Fruit fly (Drosophila melanogaster) S2 (cell line): ENCODE results near the gene CG13737.

Source experiments
- CG8478 ChIP-seq: fragments of >200 bp; optimal IDR thresholded peaks from 2 replicates; lab custom pipeline; 2018
- CTCF ChIP-seq, 2 experiments: fragments of >200 bp; optimal IDR thresholded peaks; 2 replicates each; lab custom pipeline; 2018

Gene CG13737

DNA sequence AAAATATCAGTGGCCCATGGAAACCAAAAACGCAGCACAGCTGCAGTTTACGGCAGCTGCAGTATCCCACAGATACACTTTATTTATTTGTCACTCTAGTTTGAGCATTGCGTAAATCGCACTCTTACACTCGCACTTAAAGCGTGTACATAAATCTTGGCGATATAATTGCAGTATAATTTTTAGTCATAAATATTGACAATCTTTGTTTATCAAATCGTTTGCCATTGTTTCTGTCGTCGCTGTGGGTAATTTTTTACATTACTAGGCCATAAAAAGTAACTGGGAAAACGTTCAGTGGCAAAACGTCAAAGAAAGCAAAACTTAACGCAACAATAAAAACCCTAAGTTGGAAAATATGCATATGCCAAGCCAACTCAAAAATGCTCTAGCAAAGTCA is 890 bp upstream of the CG13737 start:
- no peak for TF ChIP-seq CTCF (optimal IDR thresholded peaks at IDR 0.05; lab: Kevin White, UChicago)

DNA sequence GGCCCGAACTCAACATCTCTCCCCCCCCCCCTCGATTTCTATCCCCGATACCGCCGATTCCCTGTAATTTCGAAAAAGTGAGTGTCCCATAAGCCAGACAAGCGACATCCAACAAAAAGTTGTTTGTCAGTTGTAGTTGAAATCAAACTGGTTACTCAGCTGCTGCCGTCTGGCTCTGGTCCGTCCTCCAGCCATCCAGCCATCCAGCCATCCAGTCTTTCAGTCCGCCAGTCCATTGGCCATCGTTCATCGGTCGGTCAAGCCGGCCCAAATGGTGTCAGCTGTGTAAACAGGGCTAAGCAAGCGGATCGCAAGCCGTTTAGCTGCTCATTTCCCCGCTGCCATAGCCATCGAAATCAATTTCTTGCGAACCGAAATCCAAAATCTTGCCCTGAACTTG is 2.8 kb downstream of the CG13737 start:
- no peak for TF ChIP-seq CG8478 (lab: Kevin White, UChicago)
- TF ChIP-seq CTCF (optimal IDR thresholded peaks at IDR 0.05; lab: Kevin White, UChicago) = no peak

DNA sequence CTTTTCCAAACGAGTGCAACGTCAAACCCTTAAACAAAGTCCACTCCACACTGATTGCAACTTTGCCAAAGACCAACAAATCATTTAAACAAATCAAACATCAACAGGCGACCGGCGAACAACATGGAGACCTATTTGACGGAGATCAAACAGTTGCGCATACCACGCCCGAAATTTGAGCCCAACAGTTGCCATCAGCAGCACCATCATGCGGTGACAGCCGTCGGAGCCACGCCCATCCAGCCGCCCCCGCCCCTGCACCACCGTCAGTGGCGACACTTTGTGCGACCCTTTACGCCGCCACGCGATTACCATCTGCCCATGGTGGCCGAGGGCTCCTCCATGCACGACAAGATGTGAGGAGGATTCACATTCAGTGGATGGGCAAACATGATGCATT is 3.7 kb downstream of the CG13737 start:
- TF ChIP-seq CG8478 (lab: Kevin White, UChicago) = no peak
- no peak for TF ChIP-seq CTCF (optimal IDR thresholded peaks at IDR 0.05; lab: Kevin White, UChicago)

DNA sequence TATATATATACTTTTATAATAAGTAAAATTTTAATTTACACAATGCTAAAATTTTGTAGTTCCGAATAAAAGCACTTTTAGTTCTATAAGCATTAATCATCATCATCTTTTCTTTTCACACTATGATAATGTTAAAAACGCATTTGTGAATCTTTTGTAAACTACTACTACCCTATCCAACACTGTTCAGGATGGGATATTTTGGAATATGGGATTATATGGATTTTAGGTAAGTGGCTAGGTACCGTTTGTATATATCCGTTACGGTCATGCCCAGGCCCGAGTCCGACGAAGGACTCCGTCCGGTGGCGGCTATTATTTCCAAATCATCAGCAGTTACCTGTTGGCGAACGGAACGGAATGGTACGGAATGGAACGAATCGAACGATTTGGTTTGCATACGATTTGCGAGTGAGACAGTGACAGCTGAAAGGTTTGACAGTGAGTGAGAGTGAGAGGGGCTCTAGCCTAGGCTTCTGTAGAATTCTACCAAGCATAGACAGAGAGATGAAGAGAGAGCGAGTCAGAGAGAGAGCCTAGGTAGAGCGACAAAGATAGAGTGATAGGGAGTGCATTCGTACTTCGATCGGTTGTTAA is 5.8 kb downstream of the CG13737 start:
- no peak for TF ChIP-seq CG8478 (lab: Kevin White, UChicago)
- TF ChIP-seq CTCF (optimal IDR thresholded peaks at IDR 0.05; lab: Kevin White, UChicago) = no peak

DNA sequence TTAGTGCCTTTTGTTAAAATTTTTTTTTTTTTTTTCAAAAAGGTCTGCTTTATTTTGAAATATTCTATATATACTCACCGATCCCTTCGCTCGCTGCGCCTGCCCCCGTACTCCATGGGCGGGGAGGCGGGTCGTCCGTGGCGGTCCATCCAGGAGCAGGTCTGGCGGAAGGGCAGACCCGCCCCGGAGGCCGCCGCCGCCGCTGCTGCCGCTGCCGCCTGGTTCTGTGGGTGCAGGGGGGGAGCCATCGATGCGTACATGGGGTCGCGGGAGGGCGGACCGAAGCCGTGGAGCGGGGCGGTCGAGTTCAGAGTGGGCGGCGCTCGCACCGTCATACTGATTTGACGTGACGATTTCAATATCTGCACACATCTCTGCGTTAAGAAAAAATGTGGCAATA is 8.3 kb downstream of the CG13737 start:
- TF ChIP-seq CTCF (optimal IDR thresholded peaks at IDR 0.05; lab: Kevin White, UChicago) (no peak), CG8478 (lab: Kevin White, UChicago) (no peak)

DNA sequence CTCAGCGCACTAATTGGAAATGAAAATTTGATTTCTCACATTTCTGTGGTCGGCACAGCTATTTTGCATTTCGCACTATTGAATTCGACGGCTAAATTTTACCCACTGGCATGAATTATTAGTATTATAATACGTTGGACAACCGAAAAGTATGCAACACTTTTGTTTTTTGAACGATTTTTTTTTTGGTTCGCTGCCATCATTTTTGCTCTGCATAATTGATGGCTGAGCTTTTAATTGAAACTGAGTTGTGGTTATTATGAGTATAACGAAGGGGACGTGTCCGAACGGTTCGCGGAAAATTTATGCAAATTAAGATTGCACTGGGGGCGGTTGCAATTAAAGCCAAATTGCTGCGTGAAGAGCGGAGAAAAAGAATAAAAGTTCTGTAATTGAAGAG is 21.8 kb downstream of the CG13737 start:
- TF ChIP-seq CTCF (optimal IDR thresholded peaks at IDR 0.05; lab: Kevin White, UChicago) = no peak
- TF ChIP-seq CG8478 (lab: Kevin White, UChicago) = no peak

DNA sequence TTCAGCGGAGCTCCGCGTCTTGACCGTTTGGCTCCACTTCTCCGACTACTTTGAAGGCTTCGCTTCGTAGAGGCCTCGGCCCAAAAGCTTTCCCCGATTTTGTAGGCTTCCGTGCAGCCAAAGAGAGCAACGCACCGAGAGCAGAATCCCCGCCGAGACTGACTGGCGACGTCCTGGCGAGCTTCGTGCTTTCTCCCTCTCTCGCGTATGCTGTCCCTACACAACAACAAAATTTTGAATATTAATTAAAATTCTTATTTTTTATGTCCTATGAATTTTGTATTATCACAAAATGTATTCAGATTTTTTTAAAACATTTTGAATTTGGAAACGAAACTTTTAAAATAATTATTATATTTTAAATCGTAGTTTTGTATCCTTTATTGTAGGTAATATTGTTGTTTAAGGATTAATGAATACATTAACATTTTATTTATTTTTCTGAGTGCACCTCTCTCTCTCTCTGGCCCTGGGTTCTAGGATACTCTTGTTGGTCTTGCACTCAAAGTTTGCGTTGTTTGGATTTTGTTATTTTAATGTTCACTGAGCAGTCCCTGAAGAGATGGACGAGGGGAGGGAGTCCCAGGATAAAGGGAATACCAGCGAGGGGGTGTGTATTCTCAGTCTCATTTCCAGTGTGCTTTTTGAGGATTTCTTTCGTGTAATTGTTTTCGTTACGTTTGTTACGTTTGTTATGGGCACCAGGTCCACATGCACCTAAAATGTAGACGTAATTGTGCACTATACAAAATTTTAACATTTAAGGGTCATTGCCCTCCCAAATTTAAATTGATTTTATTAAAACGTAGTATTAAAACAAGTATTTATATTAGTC is 24.6 kb downstream of the CG13737 start, which contains the start of gene dysc:
Gene dysc, minus strand, starts transcription at position 51 of the 835 bp plus-strand sequence.
- no peak for TF ChIP-seq CG8478 (lab: Kevin White, UChicago)
- TF ChIP-seq CTCF (optimal IDR thresholded peaks at IDR 0.05; lab: Kevin White, UChicago) = no peak

DNA sequence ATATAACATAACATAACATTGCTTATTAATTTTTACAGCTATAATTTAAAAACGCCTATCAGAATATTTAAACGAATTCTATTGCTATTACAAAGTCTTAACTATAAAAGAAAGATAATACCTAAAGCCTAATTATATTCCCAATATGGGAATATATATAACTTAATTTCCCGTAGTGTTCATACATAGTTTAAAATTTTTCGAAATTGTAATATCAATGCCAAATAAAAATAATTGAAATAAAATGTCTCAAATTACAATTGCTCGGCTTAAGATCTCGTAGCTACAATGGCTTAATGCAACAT is 25.2 kb downstream of the CG13737 start:
- TF ChIP-seq CTCF (optimal IDR thresholded peaks at IDR 0.05; lab: Kevin White, UChicago) (no peak), CG8478 (lab: Kevin White, UChicago) (no peak)

DNA sequence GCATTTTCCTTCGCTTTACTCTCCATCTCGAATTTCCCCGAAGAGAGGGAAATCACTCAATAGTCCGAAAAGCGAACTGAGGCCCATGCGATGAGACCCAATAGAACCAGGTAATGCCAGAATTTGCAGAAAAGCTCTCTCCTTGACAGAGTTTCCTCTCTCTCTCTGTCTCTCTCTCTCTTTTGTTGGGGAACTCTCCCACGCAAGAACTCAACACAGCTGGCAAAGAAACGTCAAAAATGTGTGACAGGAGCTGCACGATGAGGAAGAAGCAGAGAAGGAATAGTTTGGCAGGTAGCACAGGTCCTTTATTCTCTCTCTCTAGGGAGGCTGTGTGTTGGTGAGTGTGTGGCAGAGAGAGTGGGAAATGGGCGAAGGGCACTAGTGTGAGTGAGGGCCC is 25.6 kb downstream of the CG13737 start:
- no peak for TF ChIP-seq CG8478 (lab: Kevin White, UChicago)
- TF ChIP-seq CTCF (optimal IDR thresholded peaks at IDR 0.05; lab: Kevin White, UChicago) = no peak

DNA sequence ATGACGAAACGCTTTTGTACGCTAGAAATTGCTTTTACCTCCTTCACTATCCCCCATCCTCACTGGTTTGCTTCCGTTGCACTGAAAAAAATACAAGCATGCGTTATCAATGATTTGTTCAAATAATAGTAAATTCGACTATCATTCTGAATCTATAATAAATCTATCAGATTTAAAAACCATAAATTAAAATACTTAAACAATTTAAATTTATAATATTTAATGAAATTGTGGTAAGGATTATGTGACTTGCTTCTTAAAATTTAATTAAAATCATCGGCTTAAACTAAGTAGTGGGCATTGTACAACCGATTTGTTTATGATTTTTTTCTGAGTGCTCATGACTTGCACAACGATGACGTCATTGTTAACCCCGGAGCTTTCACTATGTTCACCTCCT is 26.7 kb downstream of the CG13737 start:
- TF ChIP-seq CTCF (optimal IDR thresholded peaks at IDR 0.05; lab: Kevin White, UChicago) = no peak
- TF ChIP-seq CG8478 (lab: Kevin White, UChicago) = no peak

DNA sequence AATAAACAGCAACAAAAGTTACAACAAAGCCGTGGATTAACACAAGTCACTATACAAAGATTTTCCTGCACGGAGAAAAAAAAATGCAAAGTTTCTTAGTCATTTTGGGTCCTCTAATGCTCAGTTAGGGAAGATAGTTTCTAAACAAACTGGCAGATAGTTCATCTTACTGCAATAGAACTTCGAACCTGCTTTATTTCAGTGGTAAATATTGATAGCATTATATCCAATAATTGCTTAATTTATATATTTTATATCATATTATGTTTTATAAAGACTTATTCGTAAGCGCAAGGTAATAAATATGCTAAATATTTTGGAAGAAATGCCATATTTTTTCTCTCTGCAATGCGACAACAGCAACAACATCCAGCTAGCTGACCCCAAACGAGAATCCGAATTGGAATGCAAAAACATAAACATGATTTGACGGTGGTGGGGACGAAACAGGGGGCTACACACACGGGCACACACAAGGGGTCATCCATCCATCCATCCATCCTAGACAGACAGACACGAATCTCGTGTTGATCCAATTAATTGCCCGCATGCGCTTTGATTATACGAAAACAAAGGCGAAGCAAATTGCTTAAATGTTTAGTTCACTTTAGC is 33.0 kb downstream of the CG13737 start:
- TF ChIP-seq CTCF (optimal IDR thresholded peaks at IDR 0.05; lab: Kevin White, UChicago) (no peak), CG8478 (lab: Kevin White, UChicago) (no peak)

DNA sequence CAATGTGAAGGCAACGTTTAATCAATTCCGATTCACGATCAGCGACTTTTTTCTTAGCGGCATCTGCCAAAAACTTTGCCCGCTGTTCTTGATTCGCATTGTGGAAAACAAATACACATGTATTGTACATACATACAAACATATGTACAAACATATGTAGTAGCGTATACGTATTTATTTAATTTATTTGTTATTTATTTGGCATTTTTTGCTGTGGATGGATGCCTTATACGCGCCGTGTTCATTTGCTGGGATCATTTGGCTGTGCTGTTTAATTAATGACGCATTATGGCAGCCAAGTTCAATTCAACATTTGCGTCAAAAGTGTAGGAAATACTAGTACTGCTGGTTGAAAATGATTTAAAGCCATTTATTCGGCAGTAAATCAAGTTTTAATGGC is 34.0 kb downstream of the CG13737 start:
- TF ChIP-seq CTCF (optimal IDR thresholded peaks at IDR 0.05; lab: Kevin White, UChicago) = no peak
- no peak for TF ChIP-seq CG8478 (lab: Kevin White, UChicago)

DNA sequence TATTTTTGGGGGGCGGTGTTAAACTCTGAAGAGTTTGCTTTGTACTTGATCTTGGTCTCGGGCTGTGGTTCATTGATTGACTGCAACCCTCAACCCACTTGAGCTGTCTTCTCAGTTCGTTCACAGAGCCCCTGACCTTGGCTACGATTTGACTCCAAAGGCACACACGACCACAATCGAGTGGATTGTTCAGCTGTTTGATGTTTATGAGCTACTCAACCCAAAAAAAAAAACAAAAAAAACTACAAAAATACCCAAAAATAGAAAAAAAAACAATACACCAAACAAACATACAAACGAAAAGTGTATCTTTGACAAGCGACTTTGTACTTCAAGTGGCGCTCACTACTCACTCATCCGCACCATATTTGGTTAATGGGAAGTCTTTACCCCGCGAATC is 35.8 kb downstream of the CG13737 start:
- no peak for TF ChIP-seq CTCF (optimal IDR thresholded peaks at IDR 0.05; lab: Kevin White, UChicago)
- TF ChIP-seq CG8478 (lab: Kevin White, UChicago) = no peak

DNA sequence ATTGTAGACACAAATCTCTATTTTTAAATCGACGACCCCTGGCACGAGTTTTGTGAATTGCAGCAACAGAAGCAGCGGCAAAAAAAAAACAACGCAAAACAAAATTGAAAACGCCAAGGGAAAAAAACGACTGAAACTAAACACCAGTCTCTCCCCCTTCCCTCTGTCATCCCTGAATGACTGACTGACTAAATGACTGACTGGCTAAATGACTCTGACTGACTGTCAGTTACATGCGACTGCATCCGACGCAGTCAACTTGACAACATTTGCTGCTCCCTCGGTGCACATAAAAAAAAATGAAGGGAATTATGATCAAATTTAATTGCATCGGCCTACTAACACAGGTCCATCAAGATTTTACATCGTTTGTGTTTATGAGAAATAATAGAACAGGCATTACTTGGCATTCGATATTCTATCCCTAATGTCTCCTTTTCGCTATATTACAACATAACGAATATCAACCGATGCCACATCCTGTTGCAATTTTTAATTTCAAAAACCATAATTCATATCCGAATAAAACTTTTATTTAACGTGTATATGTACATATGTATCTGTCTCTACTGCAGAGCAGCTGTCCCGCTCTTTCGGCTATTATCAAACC is 38.9 kb downstream of the CG13737 start:
- no peak for TF ChIP-seq CTCF (optimal IDR thresholded peaks at IDR 0.05; lab: Kevin White, UChicago)
- TF ChIP-seq CG8478 (lab: Kevin White, UChicago) = no peak

DNA sequence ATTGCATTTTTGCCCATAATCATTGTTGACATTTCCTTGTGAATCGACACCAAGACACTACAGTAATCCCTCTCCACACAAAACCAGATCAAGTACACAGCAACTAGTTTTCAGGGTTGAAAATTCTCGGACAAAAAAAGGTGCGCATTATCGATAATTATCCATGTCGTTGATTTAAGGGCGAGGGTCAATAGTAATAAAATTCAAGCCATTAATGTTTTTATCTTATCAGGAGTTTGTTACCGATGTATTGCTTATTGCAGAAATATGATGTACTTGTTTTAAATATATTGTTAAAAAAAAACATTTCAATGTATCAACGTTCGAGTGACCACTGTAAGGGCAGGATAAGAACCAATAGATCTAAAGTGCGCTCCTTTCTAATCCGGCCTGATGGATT is 40.0 kb downstream of the CG13737 start:
- TF ChIP-seq CG8478 (lab: Kevin White, UChicago) = no peak
- TF ChIP-seq CTCF (optimal IDR thresholded peaks at IDR 0.05; lab: Kevin White, UChicago) = no peak
